Worm (Caenorhabditis elegans) whole organism, L1 larva: Measurements from ENCODE around the gene pod-1.
A peak's percentile ranks its signal among the peaks of the same experiment; 100 is the strongest.

Experiments used
- C04F5.9 ChIP-seq: sonication (generic microtip); optimal IDR thresholded peaks from 2 replicates; lab custom pipeline; 2016; ENCODE audit warnings: missing genetic modification characterization, missing compliant biosample characterization
- C16A3.4 ChIP-seq: fragments of 150-350 bp; optimal IDR thresholded peaks from 2 replicates; lab custom pipeline; 2014; ENCODE audit warnings: missing biosample characterization, missing genetic modification characterization
- aha-1 ChIP-seq: fragments of 150-350 bp; optimal IDR thresholded peaks from 2 replicates; lab custom pipeline; 2014; ENCODE audit warnings: missing biosample characterization, missing genetic modification characterization
- alr-1 ChIP-seq: fragments of 200-800 bp; sonication (Bioruptor generic); optimal IDR thresholded peaks from 2 replicates; lab custom pipeline; 2018; ENCODE audit warnings: borderline replicate concordance, mild to moderate bottlenecking, missing genetic modification characterization, missing compliant biosample characterization
- aly-2 ChIP-seq: fragments of 150-350 bp; optimal IDR thresholded peaks from 2 replicates; lab custom pipeline; 2014; ENCODE audit warnings: missing biosample characterization, missing genetic modification characterization
- ceh-82 ChIP-seq, 3 experiments: fragments of 150-350 bp in 1 of 3; sonication (generic microtip) in 2 of 3; optimal IDR thresholded peaks; 2 replicates each; lab custom pipeline; 2014 to 2017; ENCODE audit warnings: missing biosample characterization in 3 of 3, missing genetic modification characterization in 3 of 3
- ceh-90 ChIP-seq: sonication (generic microtip); optimal IDR thresholded peaks from 2 replicates; lab custom pipeline; 2016; ENCODE audit warnings: missing genetic modification characterization, missing compliant biosample characterization
- dpl-1 ChIP-seq, 3 experiments: fragments of 150-350 bp in 2 of 3; sonication (generic microtip) in 1 of 3; optimal IDR thresholded peaks; 2 replicates each; lab custom pipeline; 2014 to 2017; ENCODE audit warnings: missing biosample characterization in 3 of 3, missing genetic modification characterization in 3 of 3, missing genetic modification reagents in 3 of 3
- efl-1 ChIP-seq, 4 experiments: fragments of 150-350 bp; optimal IDR thresholded peaks in 3 of 4; peaks in 1 of 4; 1 replicate in 1 of 4; 2 replicates in 3 of 4; lab custom pipeline; 2014; ENCODE audit warnings: missing biosample characterization in 2 of 4, missing genetic modification characterization in 2 of 4, missing genetic modification reagents in 2 of 4
- efl-3 ChIP-seq: fragments of 200-800 bp; sonication (Bioruptor generic); optimal IDR thresholded peaks from 2 replicates; lab custom pipeline; 2018; ENCODE audit warnings: mild to moderate bottlenecking, missing genetic modification characterization, missing compliant biosample characterization
- egl-13 ChIP-seq: sonication (generic microtip); optimal IDR thresholded peaks from 2 replicates; lab custom pipeline; 2016; ENCODE audit warnings: missing genotype, missing genetic modification reagents, missing genetic modification characterization, missing compliant biosample characterization
- egl-27 ChIP-seq, 2 experiments: fragments of 150-350 bp in 1 of 2; sonication (generic microtip); optimal IDR thresholded peaks; 3 replicates each; lab custom pipeline; 2017 to 2018; ENCODE audit warnings: missing biosample characterization in 2 of 2, missing genetic modification characterization in 2 of 2, missing genetic modification reagents in 2 of 2
- elt-2 ChIP-seq: sonication (generic microtip); optimal IDR thresholded peaks from 2 replicates; lab custom pipeline; 2016; ENCODE audit warnings: missing genetic modification characterization, mild to moderate bottlenecking, inconsistent platforms, missing compliant biosample characterization, missing genetic modification reagents
- elt-3 ChIP-seq, 6 experiments: fragments of 150-350 bp in 1 of 6; sonication (generic microtip); optimal IDR thresholded peaks; 2 replicates each; lab custom pipeline; 2017 to 2018; ENCODE audit warnings: missing biosample characterization in 6 of 6, missing genetic modification characterization in 6 of 6, inconsistent platforms in 1 of 6
- ets-5 ChIP-seq: fragments of 200-800 bp; sonication (Bioruptor generic); IDR thresholded peaks from 2 replicates; pipeline ENCODE4 v1.3.6; 2022; ENCODE audit warnings: missing genetic modification characterization, missing compliant biosample characterization
- fkh-8 ChIP-seq: sonication (generic microtip); optimal IDR thresholded peaks from 2 replicates; lab custom pipeline; 2016; ENCODE audit warnings: mild to moderate bottlenecking, missing genetic modification characterization, missing compliant biosample characterization
- isw-1 ChIP-seq: fragments of 200-800 bp; sonication (Bioruptor generic); IDR thresholded peaks from 2 replicates; pipeline ENCODE4 v1.3.6; 2022; ENCODE audit warnings: missing genetic modification characterization, missing compliant biosample characterization
- lin-14 ChIP-seq: fragments of 200-800 bp; sonication (Bioruptor generic); optimal IDR thresholded peaks from 2 replicates; lab custom pipeline; 2018; ENCODE audit warnings: mild to moderate bottlenecking, missing genetic modification characterization, moderate library complexity, missing compliant biosample characterization
- lin-15B ChIP-seq: fragments of 150-350 bp; sonication (generic microtip); optimal IDR thresholded peaks from 3 replicates; lab custom pipeline; 2014; ENCODE audit warnings: missing biosample characterization, missing genetic modification characterization
- lin-35 ChIP-seq, 2 experiments: fragments of 150-350 bp; optimal IDR thresholded peaks; 2 replicates each; lab custom pipeline; 2014; ENCODE audit warnings: missing biosample characterization in 2 of 2, missing genetic modification characterization in 2 of 2, missing genetic modification reagents in 2 of 2
- lir-3 ChIP-seq: sonication (generic microtip); optimal IDR thresholded peaks from 2 replicates; lab custom pipeline; 2016; ENCODE audit warnings: mild to moderate bottlenecking, missing genetic modification characterization, moderate library complexity, missing compliant biosample characterization; ENCODE audit not compliant: poor library complexity
- lsy-2 ChIP-seq, 2 experiments: fragments of 150-350 bp; optimal IDR thresholded peaks; 2 replicates each; lab custom pipeline; 2014; ENCODE audit warnings: missing biosample characterization in 2 of 2, missing genetic modification characterization in 2 of 2
- mab-9 ChIP-seq: fragments of 200-800 bp; sonication (Bioruptor generic); IDR thresholded peaks from 2 replicates; pipeline ENCODE4 v1.3.6; 2022; ENCODE audit warnings: missing genetic modification reagents, missing genetic modification characterization, missing compliant biosample characterization
- mdl-1 ChIP-seq, 2 experiments: fragments of 150-350 bp; optimal IDR thresholded peaks; 2 replicates each; lab custom pipeline; 2014 to 2017; ENCODE audit warnings: missing biosample characterization in 2 of 2, missing genetic modification characterization in 2 of 2, inconsistent platforms in 1 of 2
- mef-2 ChIP-seq: fragments of 150-350 bp; optimal IDR thresholded peaks from 2 replicates; lab custom pipeline; 2014; ENCODE audit warnings: missing biosample characterization, missing genetic modification characterization
- mep-1 ChIP-seq: fragments of 150-350 bp; optimal IDR thresholded peaks from 2 replicates; lab custom pipeline; 2014; ENCODE audit warnings: missing biosample characterization, missing genetic modification characterization
- nhr-28 ChIP-seq: fragments of 150-350 bp; optimal IDR thresholded peaks from 2 replicates; lab custom pipeline; 2014; ENCODE audit warnings: missing biosample characterization, missing genetic modification characterization
- nhr-47 ChIP-seq: sonication (generic microtip); optimal IDR thresholded peaks from 2 replicates; lab custom pipeline; 2016; ENCODE audit warnings: mild to moderate bottlenecking, missing genetic modification characterization, moderate library complexity, missing compliant biosample characterization
- nhr-71 ChIP-seq: sonication (generic microtip); optimal IDR thresholded peaks from 2 replicates; lab custom pipeline; 2016; ENCODE audit warnings: mild to moderate bottlenecking, missing genetic modification characterization, moderate library complexity, missing compliant biosample characterization
- nhr-77 ChIP-seq: fragments of 150-350 bp; optimal IDR thresholded peaks from 2 replicates; lab custom pipeline; 2014; ENCODE audit warnings: missing biosample characterization, missing genetic modification characterization
- nhr-85 ChIP-seq: sonication (generic microtip); peaks from one replicate; lab custom pipeline; 2016; ENCODE audit warnings: missing genetic modification characterization, inconsistent platforms, missing compliant biosample characterization
- nhr-90 ChIP-seq: sonication (generic microtip); optimal IDR thresholded peaks from 2 replicates; lab custom pipeline; 2016; ENCODE audit warnings: mild to moderate bottlenecking, missing genetic modification characterization, missing compliant biosample characterization; ENCODE audit not compliant: poor library complexity
- pag-3 ChIP-seq: sonication (generic microtip); optimal IDR thresholded peaks from 2 replicates; lab custom pipeline; 2017; ENCODE audit warnings: missing genetic modification characterization, mild to moderate bottlenecking, missing compliant biosample characterization, antibody characterized with exemption, borderline replicate concordance; ENCODE audit not compliant: insufficient read depth
- rnt-1 ChIP-seq: sonication (generic microtip); optimal IDR thresholded peaks from 2 replicates; lab custom pipeline; 2016; ENCODE audit warnings: mild to moderate bottlenecking, missing genetic modification characterization, moderate library complexity, missing compliant biosample characterization
- snpc-4 ChIP-seq: fragments of 150-350 bp; optimal IDR thresholded peaks from 2 replicates; lab custom pipeline; 2014; ENCODE audit warnings: missing biosample characterization, missing genetic modification characterization
- snu-23 ChIP-seq: sonication (generic microtip); optimal IDR thresholded peaks from 2 replicates; lab custom pipeline; 2016; ENCODE audit warnings: missing genetic modification characterization, missing compliant biosample characterization
- sox-4 ChIP-seq: sonication (generic microtip); optimal IDR thresholded peaks from 2 replicates; lab custom pipeline; 2016; ENCODE audit warnings: missing genetic modification characterization, missing compliant biosample characterization
- swsn-7 ChIP-seq: sonication (generic microtip); optimal IDR thresholded peaks from 2 replicates; lab custom pipeline; 2016; ENCODE audit warnings: missing genetic modification characterization, missing compliant biosample characterization
- tbx-2 ChIP-seq: sonication (generic microtip); optimal IDR thresholded peaks from 2 replicates; lab custom pipeline; 2016; ENCODE audit warnings: missing genetic modification characterization, missing compliant biosample characterization
- tlp-1 ChIP-seq: fragments of 150-350 bp; optimal IDR thresholded peaks from 2 replicates; lab custom pipeline; 2014; ENCODE audit warnings: missing biosample characterization, missing genetic modification characterization
- unc-30 ChIP-seq: sonication (generic microtip); optimal IDR thresholded peaks from 2 replicates; lab custom pipeline; 2017; ENCODE audit warnings: missing biosample characterization, missing genetic modification characterization
- vab-15 ChIP-seq: sonication (generic microtip); optimal IDR thresholded peaks from 2 replicates; lab custom pipeline; 2017; ENCODE audit warnings: missing genotype, mild to moderate bottlenecking, missing genetic modification characterization, missing compliant biosample characterization
- zip-4 ChIP-seq: fragments of 200-800 bp; sonication (Bioruptor generic); optimal IDR thresholded peaks from 2 replicates; lab custom pipeline; 2018; ENCODE audit warnings: mild to moderate bottlenecking, missing genetic modification characterization, moderate library complexity, missing compliant biosample characterization
- ztf-11 ChIP-seq, 2 experiments: sonication (generic microtip); optimal IDR thresholded peaks; 2 replicates each; lab custom pipeline; 2016 to 2017; ENCODE audit warnings: missing genetic modification characterization in 2 of 2, missing biosample characterization in 1 of 2, missing compliant biosample characterization in 1 of 2
- ztf-4 ChIP-seq: fragments of 150-350 bp; optimal IDR thresholded peaks from 2 replicates; lab custom pipeline; 2014; ENCODE audit warnings: missing biosample characterization, missing genetic modification characterization

The pod-1 gene

ce11 chrIII:13564929-13565328 lies 41.0 kb upstream of the pod-1 start, which contains the start of gene aldo-1 (continued):
- TF ChIP-seq lin-35 (GFP tag; optimal IDR thresholded peaks at IDR 0.05; lab: Kevin White, UChicago) = peak in 1 of 2 experiments; percentile 3
- TF ChIP-seq lsy-2 (tag; optimal IDR thresholded peaks at IDR 0.05; lab: Kevin White, UChicago) = peak in 1 of 2 experiments; percentile 20
- no peak for TF ChIP-seq mef-2 (tag; lab: Kevin White, UChicago)
- TF ChIP-seq pag-3 (tag; lab: Kevin White, UChicago) = peak; percentile 53
- TF ChIP-seq rnt-1 (tag; lab: Kevin White, UChicago) = peak; percentile 25
- peak; percentile 77 for TF ChIP-seq lin-14
- TF ChIP-seq nhr-47 (tag; lab: Kevin White, UChicago) = peak; percentile 30
- peak; percentile 24 for TF ChIP-seq fkh-8
- TF ChIP-seq efl-1 (optimal IDR thresholded peaks at IDR 0.05; lab: Kevin White, UChicago) = peak; percentile 13 to 14
- TF ChIP-seq efl-1 (GFP tag; optimal IDR thresholded peaks at IDR 0.05 in 1 of 2; lab: Kevin White, UChicago) = peak; percentile 3 to 68
- TF ChIP-seq mep-1 (tag; lab: Kevin White, UChicago) = peak; percentile 30

DNA sequence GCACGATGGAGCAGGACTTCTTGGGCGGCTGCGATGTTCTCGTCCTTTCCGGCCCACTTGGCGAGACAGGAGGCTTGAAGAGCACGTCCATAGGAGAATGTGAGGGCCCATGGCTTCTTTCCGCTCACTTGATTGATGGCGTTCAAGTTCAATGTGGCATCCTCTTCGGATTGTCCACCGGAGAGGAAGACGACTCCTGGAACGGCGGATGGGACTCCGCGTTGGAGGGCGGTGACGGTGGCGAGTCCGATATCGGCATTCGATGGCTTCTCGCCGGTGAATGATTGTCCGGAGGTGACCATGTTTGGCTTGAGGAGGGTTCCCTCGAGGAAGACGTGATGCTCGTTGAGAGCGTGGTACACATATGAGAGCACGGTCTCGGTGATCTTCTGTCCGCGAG lies 39.7 kb upstream of the pod-1 start:
- TF ChIP-seq ceh-90 (no peak), alr-1 (tag; lab: Kevin White, UChicago) (no peak), C16A3.4 (tag; lab: Kevin White, UChicago) (no peak), efl-3 (no peak), snpc-4 (tag; lab: Kevin White, UChicago) (no peak), nhr-85 (tag; lab: Kevin White, UChicago) (no peak), tlp-1 (tag; lab: Kevin White, UChicago) (no peak), nhr-77 (tag; lab: Kevin White, UChicago) (no peak), tbx-2 (no peak), mep-1 (tag; lab: Kevin White, UChicago) (no peak), sox-4 (tag; lab: Kevin White, UChicago) (no peak), lin-14 (no peak), pag-3 (tag; lab: Kevin White, UChicago) (no peak), C04F5.9 (tag; lab: Kevin White, UChicago) (no peak), ztf-11 (tag; optimal IDR thresholded peaks at IDR 0.05; lab: Kevin White, UChicago) (no peak), ets-5 (GFP tag; lab: Robert Waterston, UW) (no peak), elt-2 (no peak), mdl-1 (tag; optimal IDR thresholded peaks at IDR 0.05; lab: Kevin White, UChicago) (no peak), efl-1 (optimal IDR thresholded peaks at IDR 0.05; lab: Kevin White, UChicago) (no peak), efl-1 (GFP tag; optimal IDR thresholded peaks at IDR 0.05 in 1 of 2; lab: Kevin White, UChicago) (no peak), ceh-82 (tag; optimal IDR thresholded peaks at IDR 0.05; lab: Kevin White, UChicago) (no peak)

DNA sequence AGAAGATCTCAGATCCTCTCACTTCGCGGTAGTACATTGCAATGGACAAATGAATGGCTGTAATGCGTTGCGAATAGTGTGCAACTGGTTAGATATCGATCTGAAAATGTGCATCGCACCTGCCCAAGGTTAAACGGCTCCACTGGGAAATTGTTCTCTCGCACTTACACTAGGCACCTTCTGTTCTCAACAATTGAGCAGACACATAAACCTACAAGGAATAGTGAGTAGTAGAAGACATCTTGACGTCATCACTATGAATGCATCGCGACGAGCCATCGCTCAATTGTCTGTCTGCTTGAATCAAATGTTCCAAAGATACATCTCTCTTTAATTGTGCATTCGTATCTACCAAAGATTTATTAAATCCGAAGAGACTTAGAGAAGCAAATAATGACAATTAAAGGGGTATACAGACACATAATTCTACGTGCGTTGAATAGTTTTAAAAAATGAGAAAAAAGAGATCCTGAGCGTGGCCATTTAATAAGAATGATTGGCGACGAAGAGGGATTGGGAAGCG lies 39.1 kb upstream of the pod-1 start, which contains the start of gene T05D4.2:
Gene T05D4.2 (minus strand): TSS at position 83 of the 523 bp plus-strand sequence.
- TF ChIP-seq aha-1 (tag; lab: Kevin White, UChicago) (no peak), snu-23 (GFP tag; lab: Kevin White, UChicago) (peak; percentile 2), efl-1 (optimal IDR thresholded peaks at IDR 0.05; lab: Kevin White, UChicago) (peak in 1 of 2 experiments; percentile 20), efl-1 (GFP tag; optimal IDR thresholded peaks at IDR 0.05 in 1 of 2; lab: Kevin White, UChicago) (no peak), aly-2 (tag; lab: Kevin White, UChicago) (peak; percentile 11), mab-9 (no peak), swsn-7 (peak; percentile 19), nhr-71 (tag; lab: Kevin White, UChicago) (peak; percentile 17), lir-3 (no peak), ztf-4 (tag; lab: Kevin White, UChicago) (peak; percentile 65)

- TF ChIP-seq vab-15 (tag; lab: Kevin White, UChicago) (no peak), unc-30 (tag; lab: Kevin White, UChicago) (no peak), lin-15B (tag; lab: Kevin White, UChicago) (no peak), egl-13 (tag; lab: Kevin White, UChicago) (no peak), nhr-28 (no peak), nhr-90 (tag; lab: Kevin White, UChicago) (no peak), aly-2 (tag; lab: Kevin White, UChicago) (no peak), isw-1 (no peak), mef-2 (tag; lab: Kevin White, UChicago) (no peak), mdl-1 (tag; optimal IDR thresholded peaks at IDR 0.05; lab: Kevin White, UChicago) (no peak), egl-27 (tag; optimal IDR thresholded peaks at IDR 0.05; lab: Kevin White, UChicago) (no peak), dpl-1 (GFP tag; optimal IDR thresholded peaks at IDR 0.05; lab: Kevin White, UChicago) (no peak), zip-4 (GFP tag; lab: Kevin White, UChicago) (no peak), snpc-4 (tag; lab: Kevin White, UChicago) (no peak), elt-3 (tag; optimal IDR thresholded peaks at IDR 0.05; lab: Kevin White, UChicago) (no peak), nhr-47 (tag; lab: Kevin White, UChicago) (no peak)
These were observed 37.3 kb upstream of the pod-1 start for ce11 chrIII:13561233-13561632.
